Fruit fly (Drosophila melanogaster) whole organism, wandering third instar larva: Measurements from ENCODE around the gene CG13992.

ENCODE experiments used
- CG9705 ChIP-seq: fragments of 200-800 bp; sonication (Bioruptor generic); optimal IDR thresholded peaks from 2 replicates; lab custom pipeline; 2018; ENCODE audit warnings: missing biosample characterization, mild to moderate bottlenecking, missing genetic modification characterization
- CrebA ChIP-seq: fragments of 200-800 bp; sonication (Bioruptor generic); optimal IDR thresholded peaks from 2 replicates; lab custom pipeline; 2016; ENCODE audit warnings: missing biosample characterization, mild to moderate bottlenecking, missing genetic modification characterization, borderline replicate concordance

- TF ChIP-seq CrebA (GFP tag; lab: Kevin White, UChicago), result no peak
- TF ChIP-seq CG9705, result no peak
These were observed 44.9 kb upstream of the CG13992 start, which contains the start of gene CG9098 for dm6 chr2L:6012303-6013070.
